Worm (Caenorhabditis elegans): Measurements from ENCODE around the gene ttr-18.
A peak's percentile ranks its signal among the peaks of the same experiment; 100 is the strongest.

Gene ttr-18

DNA sequence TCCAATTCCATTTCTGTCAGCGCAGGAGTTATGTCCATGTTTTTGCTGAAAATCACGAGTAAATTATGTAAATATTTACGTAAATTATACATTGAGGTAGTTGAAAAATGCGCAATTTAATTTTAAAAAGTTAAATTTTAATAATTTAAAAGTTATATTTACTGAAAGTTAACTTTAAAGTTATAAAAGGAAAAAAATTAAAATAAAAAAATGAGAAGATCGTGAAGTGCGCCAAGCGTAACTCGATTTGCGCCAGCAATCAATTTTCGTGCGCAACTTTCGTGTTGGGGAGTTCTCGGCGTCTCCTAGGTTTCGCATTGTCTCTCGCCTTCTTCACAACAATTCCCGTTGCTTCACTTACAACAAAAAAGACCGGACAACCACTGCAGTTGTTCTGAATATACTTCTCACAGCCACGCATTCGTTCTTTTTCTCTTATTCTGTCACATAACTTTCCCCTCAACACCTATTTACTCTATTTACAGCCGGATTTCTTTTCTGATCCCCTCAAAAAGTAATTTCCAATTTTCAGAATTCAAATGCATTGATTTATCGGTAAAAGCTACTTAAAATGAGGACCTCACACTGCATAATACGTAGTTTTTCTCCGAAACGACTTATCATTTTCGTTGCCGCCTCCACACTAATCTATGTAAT is 12.9 kb downstream of the ttr-18 start, which contains the start of the genes metl-1 and W02B12.11:
metl-1 (minus strand) TSS at position 51 of the 657 bp plus-strand sequence.
W02B12.11 (plus strand) TSS at position 337 of the 657 bp plus-strand sequence.
- TF ChIP-seq sox-2 (GFP tag; IDR thresholded peaks at IDR 0.05): peak; percentile 50
- TF ChIP-seq lim-6 (tag; optimal IDR thresholded peaks at IDR 0.05): no peak
- TF ChIP-seq ceh-14 (tag; optimal IDR thresholded peaks at IDR 0.05): peak; percentile 20
- TF ChIP-seq ceh-48 (tag; optimal IDR thresholded peaks at IDR 0.05): peak; percentile 14
- TF ChIP-seq fax-1 (tag; optimal IDR thresholded peaks at IDR 0.05): peak; percentile 13
- TF ChIP-seq pax-1 (tag; optimal IDR thresholded peaks at IDR 0.05): no peak
- no peak for TF ChIP-seq K02D7.2 (tag; optimal IDR thresholded peaks at IDR 0.05)
- no peak for TF ChIP-seq nhr-232 (tag; optimal IDR thresholded peaks at IDR 0.05)
- no peak for TF ChIP-seq ceh-6 (GFP tag; optimal IDR thresholded peaks at IDR 0.05)
- no peak for TF ChIP-seq ama-1 (optimal IDR thresholded peaks at IDR 0.05)
- no peak for TF ChIP-seq hlh-15 (tag; optimal IDR thresholded peaks at IDR 0.05)
- TF ChIP-seq ceh-18 (tag; optimal IDR thresholded peaks at IDR 0.05): peak; percentile 19
- TF ChIP-seq tbx-7 (tag; optimal IDR thresholded peaks at IDR 0.05): no peak
- no peak for TF ChIP-seq F13H6.1 (tag; optimal IDR thresholded peaks at IDR 0.05)
- no peak for TF ChIP-seq ztf-16 (tag; optimal IDR thresholded peaks at IDR 0.05)
- TF ChIP-seq sox-4 (tag; optimal IDR thresholded peaks at IDR 0.05): no peak
- TF ChIP-seq zip-5 (tag; optimal IDR thresholded peaks at IDR 0.05): no peak
- TF ChIP-seq sdc-2 (tag; optimal IDR thresholded peaks at IDR 0.05): peak; percentile 6
- no peak for TF ChIP-seq fkh-6 (tag; optimal IDR thresholded peaks at IDR 0.05)
- TF ChIP-seq lin-11 (tag; optimal IDR thresholded peaks at IDR 0.05): peak; percentile 20
- TF ChIP-seq rnt-1 (tag; optimal IDR thresholded peaks at IDR 0.05): no peak
- TF ChIP-seq ceh-45 (GFP tag; IDR thresholded peaks at IDR 0.05): no peak
- peak; percentile 19 for TF ChIP-seq unc-86 (tag; optimal IDR thresholded peaks at IDR 0.05)
- TF ChIP-seq K09A11.1 (tag; optimal IDR thresholded peaks at IDR 0.05; ENCODE audit: insufficient read depth): no peak
- TF ChIP-seq tbx-2 (tag; optimal IDR thresholded peaks at IDR 0.05): peak; percentile 46
- no peak for TF ChIP-seq odd-2 (tag; optimal IDR thresholded peaks at IDR 0.05)
- TF ChIP-seq unc-55 (GFP tag; optimal IDR thresholded peaks at IDR 0.05): no peak
- no peak for TF ChIP-seq ceh-24 (tag; optimal IDR thresholded peaks at IDR 0.05)
- TF ChIP-seq ceh-9 (tag; optimal IDR thresholded peaks at IDR 0.05): no peak
- TF ChIP-seq madf-2 (tag; optimal IDR thresholded peaks at IDR 0.05): peak; percentile 63
- no peak for TF ChIP-seq pros-1 (tag; optimal IDR thresholded peaks at IDR 0.05)
- TF ChIP-seq ets-4 (tag; optimal IDR thresholded peaks at IDR 0.05): no peak
- TF ChIP-seq ceh-31 (tag; optimal IDR thresholded peaks at IDR 0.05): peak; percentile 43
- TF ChIP-seq ceh-2 (tag; optimal IDR thresholded peaks at IDR 0.05): no peak
- no peak for TF ChIP-seq ceh-30 (tag; optimal IDR thresholded peaks at IDR 0.05)
- no peak for TF ChIP-seq gmeb-2 (tag; optimal IDR thresholded peaks at IDR 0.05)
- TF ChIP-seq hlh-8 (tag; optimal IDR thresholded peaks at IDR 0.05): peak; percentile 7
- peak; percentile 50 for TF ChIP-seq pat-9 (tag; optimal IDR thresholded peaks at IDR 0.05)
- TF ChIP-seq hlh-13 (GFP tag; optimal IDR thresholded peaks at IDR 0.05): no peak
- peak; percentile 62 for TF ChIP-seq nfya-1 (tag; optimal IDR thresholded peaks at IDR 0.05)
- TF ChIP-seq che-1 (tag; optimal IDR thresholded peaks at IDR 0.05): peak; percentile 13
- TF ChIP-seq ref-2 (tag; optimal IDR thresholded peaks at IDR 0.05): peak; percentile 49
- no peak for TF ChIP-seq pag-3 (tag; optimal IDR thresholded peaks at IDR 0.05; ENCODE audit: borderline replicate concordance)
- TF ChIP-seq ceh-34 (tag; optimal IDR thresholded peaks at IDR 0.05): peak; percentile 37
- peak; percentile 31 for TF ChIP-seq pqm-1 (tag; optimal IDR thresholded peaks at IDR 0.05)
- TF ChIP-seq C38D4.7 (GFP tag; optimal IDR thresholded peaks at IDR 0.05): no peak
- no peak for TF ChIP-seq ceh-22 (tag; optimal IDR thresholded peaks at IDR 0.05)
- no peak for TF ChIP-seq nhr-11 (tag; optimal IDR thresholded peaks at IDR 0.05)
- TF ChIP-seq ttx-3 (tag; optimal IDR thresholded peaks at IDR 0.05): peak; percentile 19
- no peak for TF ChIP-seq eyg-1 (tag; optimal IDR thresholded peaks at IDR 0.05)
- TF ChIP-seq hlh-30 (tag; optimal IDR thresholded peaks at IDR 0.05; ENCODE audit: insufficient read depth): no peak
- TF ChIP-seq elt-2 (tag; optimal IDR thresholded peaks at IDR 0.05): peak; percentile 66
- TF ChIP-seq hlh-6 (tag; optimal IDR thresholded peaks at IDR 0.05): no peak
